Fruit fly (Drosophila melanogaster): ENCODE measurements around the gene CG4045.

dm6 chrX:2123013-2123964 is 47.6 kb upstream of the CG4045 start, which contains the start of gene ph-d:
- TF ChIP-seq CG8632 (GFP tag; optimal IDR thresholded peaks at IDR 0.05): no peak
- TF ChIP-seq Sox15 (GFP tag; optimal IDR thresholded peaks at IDR 0.05): no peak
- TF ChIP-seq CG3032 (tag; optimal IDR thresholded peaks at IDR 0.05): peak; percentile 76
- peak; percentile 76 for TF ChIP-seq CG6808 (GFP tag; optimal IDR thresholded peaks at IDR 0.05)
- peak; percentile 5 for TF ChIP-seq OdsH (GFP tag; optimal IDR thresholded peaks at IDR 0.05)
- TF ChIP-seq Met (GFP tag; optimal IDR thresholded peaks at IDR 0.05): peak; percentile 62
- peak; percentile 21 for TF ChIP-seq Hr39 (GFP tag; optimal IDR thresholded peaks at IDR 0.05)
- no peak for TF ChIP-seq achi (GFP tag; optimal IDR thresholded peaks at IDR 0.05)
- TF ChIP-seq dsx (GFP tag; optimal IDR thresholded peaks at IDR 0.05; ENCODE audit: poor library complexity, severe bottlenecking): peak; percentile 77

All from whole organism, prepupa.